Fruit fly (Drosophila melanogaster) whole organism, adult: ENCODE measurements around the gene Cypl.

Source experiments
- CG11617 ChIP-seq: fragments of 200-800 bp; sonication (Bioruptor generic); optimal IDR thresholded peaks from 2 replicates; lab custom pipeline; 2017; ENCODE audit warnings: mild to moderate bottlenecking, missing biosample characterization, missing genetic modification reagents, missing genetic modification characterization
- CG1620 ChIP-seq: fragments of 200-800 bp; sonication (Bioruptor generic); optimal IDR thresholded peaks from 2 replicates; lab custom pipeline; 2016; ENCODE audit warnings: missing biosample characterization, missing genetic modification characterization
- Clk ChIP-seq: fragments of 200-800 bp; sonication (Bioruptor generic); optimal IDR thresholded peaks from 2 replicates; lab custom pipeline; 2017; ENCODE audit warnings: missing biosample characterization, missing genetic modification characterization
- Hr96 ChIP-seq: fragments of 200-800 bp; sonication (Bioruptor generic); optimal IDR thresholded peaks from 2 replicates; lab custom pipeline; 2016; ENCODE audit warnings: missing biosample characterization, missing genetic modification characterization
- cnc ChIP-seq, 2 experiments: fragments of >200 bp; optimal IDR thresholded peaks; 2 replicates each; lab custom pipeline; 2017
- pad ChIP-seq: fragments of 200-800 bp; sonication (Bioruptor generic); optimal IDR thresholded peaks from 3 replicates; lab custom pipeline; 2017; ENCODE audit warnings: missing biosample characterization, missing genetic modification characterization, mild to moderate bottlenecking, moderate library complexity, missing genetic modification reagents
- toe ChIP-seq: fragments of 200-800 bp; sonication (Bioruptor generic); optimal IDR thresholded peaks from 2 replicates; lab custom pipeline; 2016; ENCODE audit warnings: missing biosample characterization, missing genetic modification characterization

- TF ChIP-seq CG1620 (GFP tag; lab: Kevin White, UChicago) (no peak), cnc (optimal IDR thresholded peaks at IDR 0.05; lab: Kevin White, UChicago) (no peak), Clk (GFP tag; lab: Kevin White, UChicago) (no peak), toe (GFP tag; lab: Kevin White, UChicago) (no peak), pad (GFP tag; lab: Kevin White, UChicago) (no peak), CG11617 (no peak), Hr96 (GFP tag; lab: Kevin White, UChicago) (no peak)
Measured at dm6 chr3L:572940-573339, 30.2 kb upstream of the Cypl start.
